Worm (Caenorhabditis elegans): ENCODE measurements around the gene duxl-1.

The duxl-1 gene

ce11 chrII:1695861-1696260 is 32.4 kb downstream of the duxl-1 start, which contains the start of gene F58E1.13:
TSS of gene F58E1.13 (minus strand) at chrII:1695872.
- no peak for TF ChIP-seq tbx-2 (tag; optimal IDR thresholded peaks at IDR 0.05)
- TF ChIP-seq ceh-34 (tag; optimal IDR thresholded peaks at IDR 0.05): no peak
- TF ChIP-seq nfya-1 (tag; optimal IDR thresholded peaks at IDR 0.05): no peak
- TF ChIP-seq pag-3 (tag; optimal IDR thresholded peaks at IDR 0.05; ENCODE audit: borderline replicate concordance): no peak

ce11 chrII:1703363-1703762 is 39.9 kb downstream of the duxl-1 start, which contains the start of gene fbxb-47:
TSS of gene fbxb-47 (minus strand) at chrII:1703463.
- TF ChIP-seq fax-1 (tag; optimal IDR thresholded peaks at IDR 0.05) (no peak), ttx-3 (tag; optimal IDR thresholded peaks at IDR 0.05) (no peak)

- TF ChIP-seq odd-2 (tag; optimal IDR thresholded peaks at IDR 0.05): no peak
- no peak for TF ChIP-seq che-1 (tag; optimal IDR thresholded peaks at IDR 0.05)
- no peak for TF ChIP-seq unc-86 (tag; optimal IDR thresholded peaks at IDR 0.05)
- no peak for TF ChIP-seq ceh-45 (GFP tag; IDR thresholded peaks at IDR 0.05)
- no peak for TF ChIP-seq pat-9 (tag; optimal IDR thresholded peaks at IDR 0.05)
- TF ChIP-seq ttx-3 (tag; optimal IDR thresholded peaks at IDR 0.05): no peak
- TF ChIP-seq madf-2 (tag; optimal IDR thresholded peaks at IDR 0.05): no peak
- TF ChIP-seq rnt-1 (tag; optimal IDR thresholded peaks at IDR 0.05): no peak
- no peak for TF ChIP-seq pax-1 (tag; optimal IDR thresholded peaks at IDR 0.05)
- no peak for TF ChIP-seq pqm-1 (tag; optimal IDR thresholded peaks at IDR 0.05)
- TF ChIP-seq eyg-1 (tag; optimal IDR thresholded peaks at IDR 0.05): no peak
- TF ChIP-seq zip-5 (tag; optimal IDR thresholded peaks at IDR 0.05): no peak
- TF ChIP-seq ceh-48 (tag; optimal IDR thresholded peaks at IDR 0.05): no peak
- no peak for TF ChIP-seq hlh-30 (tag; optimal IDR thresholded peaks at IDR 0.05; ENCODE audit: insufficient read depth)
- TF ChIP-seq pros-1 (tag; optimal IDR thresholded peaks at IDR 0.05): no peak
- TF ChIP-seq ceh-24 (tag; optimal IDR thresholded peaks at IDR 0.05): no peak
- no peak for TF ChIP-seq tbx-7 (tag; optimal IDR thresholded peaks at IDR 0.05)
These were observed 42.9 kb downstream of the duxl-1 start, which contains the start of gene sdz-18 for ce11 chrII:1706385-1706784. TSS of gene sdz-18 (minus strand) at chrII:1706485.

- TF ChIP-seq K09A11.1 (tag; optimal IDR thresholded peaks at IDR 0.05; ENCODE audit: insufficient read depth): no peak
- TF ChIP-seq pha-4 (tag; optimal IDR thresholded peaks at IDR 0.05): no peak
- no peak for TF ChIP-seq elt-4 (tag; optimal IDR thresholded peaks at IDR 0.05)
- TF ChIP-seq K02D7.2 (tag; optimal IDR thresholded peaks at IDR 0.05): no peak
These were observed 46.5 kb downstream of the duxl-1 start, which contains the start of gene fbxa-184 for ce11 chrII:1709959-1710358. TSS of gene fbxa-184 (plus strand) at chrII:1710259.

ce11 chrII:1712938-1713337 is 49.4 kb downstream of the duxl-1 start, which contains the start of gene btb-7:
TSS of gene btb-7 (plus strand) at chrII:1713238.
- TF ChIP-seq tbx-2 (tag; optimal IDR thresholded peaks at IDR 0.05): no peak
- no peak for TF ChIP-seq unc-3 (GFP tag; conservative IDR thresholded peaks at IDR 0.05)
- TF ChIP-seq unc-3 (tag; optimal IDR thresholded peaks at IDR 0.05): no peak
- no peak for TF ChIP-seq syd-9 (tag; optimal IDR thresholded peaks at IDR 0.05)
- TF ChIP-seq hlh-30 (tag; optimal IDR thresholded peaks at IDR 0.05; ENCODE audit: insufficient read depth): no peak
- TF ChIP-seq fkh-6 (tag; optimal IDR thresholded peaks at IDR 0.05): no peak

ce11 chrII:1714772-1715353 is 51.4 kb downstream of the duxl-1 start, which contains the start of gene btb-6:
TSS of gene btb-6 (plus strand) at chrII:1715303.
- TF ChIP-seq pax-1 (tag; optimal IDR thresholded peaks at IDR 0.05) (no peak), ceh-31 (tag; optimal IDR thresholded peaks at IDR 0.05) (no peak), ceh-22 (tag; optimal IDR thresholded peaks at IDR 0.05) (no peak), ceh-45 (GFP tag; IDR thresholded peaks at IDR 0.05) (no peak), T23F11.4 (GFP tag; optimal IDR thresholded peaks at IDR 0.05) (no peak), unc-86 (tag; optimal IDR thresholded peaks at IDR 0.05) (no peak), odd-2 (tag; optimal IDR thresholded peaks at IDR 0.05) (no peak), Y22D7AL.16 (tag; optimal IDR thresholded peaks at IDR 0.05) (no peak), ceh-24 (tag; optimal IDR thresholded peaks at IDR 0.05) (no peak), gmeb-2 (tag; optimal IDR thresholded peaks at IDR 0.05) (no peak), lin-11 (tag; optimal IDR thresholded peaks at IDR 0.05) (no peak), elt-2 (tag; optimal IDR thresholded peaks at IDR 0.05) (no peak), hlh-13 (GFP tag; optimal IDR thresholded peaks at IDR 0.05) (no peak), ceh-14 (tag; optimal IDR thresholded peaks at IDR 0.05) (no peak), fkh-6 (tag; optimal IDR thresholded peaks at IDR 0.05) (no peak), ztf-16 (tag; optimal IDR thresholded peaks at IDR 0.05) (no peak), pha-2 (tag; optimal IDR thresholded peaks at IDR 0.05) (no peak)
